Worm (Caenorhabditis elegans): ENCODE results near the gene B0334.4.

The B0334.4 gene

DNA sequence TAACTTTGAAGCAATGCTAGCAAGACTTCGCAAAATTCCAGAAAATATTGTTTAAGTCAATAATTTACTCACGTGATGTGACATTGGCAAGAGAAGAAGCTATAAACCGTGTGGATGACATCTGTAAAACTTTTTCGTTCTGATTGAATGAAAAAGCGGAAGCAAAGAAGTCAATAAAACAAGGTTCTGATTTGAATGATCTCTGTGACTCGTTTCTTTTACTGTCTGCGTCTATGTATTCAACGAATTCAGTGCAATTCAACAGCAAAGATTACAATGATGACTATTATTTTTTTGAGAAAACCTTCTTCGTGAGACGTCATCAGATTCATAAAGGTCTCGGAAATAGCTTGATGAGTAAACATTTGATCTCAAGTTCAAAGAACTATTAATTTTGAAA, 2.6 kb upstream of the B0334.4 start, which contains the start of gene hacl-1 (continued):
- no peak for TF ChIP-seq ztf-11 (tag; optimal IDR thresholded peaks at IDR 0.05)
- no peak for TF ChIP-seq sptf-1 (tag; optimal IDR thresholded peaks at IDR 0.05)
- TF ChIP-seq fos-1 (tag; optimal IDR thresholded peaks at IDR 0.05): no peak
- no peak for TF ChIP-seq ceh-8 (GFP tag; optimal IDR thresholded peaks at IDR 0.05)
- no peak for TF ChIP-seq tlp-1 (tag; optimal IDR thresholded peaks at IDR 0.05)
- no peak for TF ChIP-seq lin-13 (GFP tag; optimal IDR thresholded peaks at IDR 0.05)
- TF ChIP-seq aha-1 (tag; optimal IDR thresholded peaks at IDR 0.05): no peak
- no peak for TF ChIP-seq efl-3 (GFP tag; optimal IDR thresholded peaks at IDR 0.05)
- TF ChIP-seq vab-15 (tag; optimal IDR thresholded peaks at IDR 0.05): no peak
- TF ChIP-seq xbp-1 (tag; optimal IDR thresholded peaks at IDR 0.05): peak; percentile 11
- TF ChIP-seq snu-23 (GFP tag; optimal IDR thresholded peaks at IDR 0.05): peak; percentile 30
- TF ChIP-seq sox-4 (tag; optimal IDR thresholded peaks at IDR 0.05): no peak
- no peak for TF ChIP-seq fkh-10 (GFP tag; optimal IDR thresholded peaks at IDR 0.05)
- no peak for TF ChIP-seq nhr-11 (tag; optimal IDR thresholded peaks at IDR 0.05)
- no peak for TF ChIP-seq Y116A8C.19 (tag; optimal IDR thresholded peaks at IDR 0.05; ENCODE audit: borderline replicate concordance)
- no peak for TF ChIP-seq sup-37 (GFP tag; optimal IDR thresholded peaks at IDR 0.05)
- TF ChIP-seq ceh-82 (tag; optimal IDR thresholded peaks at IDR 0.05): no peak
- TF ChIP-seq lir-3 (tag; optimal IDR thresholded peaks at IDR 0.05; ENCODE audit: poor library complexity): no peak
- no peak for TF ChIP-seq zip-4 (GFP tag; optimal IDR thresholded peaks at IDR 0.05)
- TF ChIP-seq rnt-1 (tag; optimal IDR thresholded peaks at IDR 0.05): no peak
- TF ChIP-seq ztf-4 (tag; optimal IDR thresholded peaks at IDR 0.05): no peak
- no peak for TF ChIP-seq mdl-1 (tag; optimal IDR thresholded peaks at IDR 0.05)
- no peak for TF ChIP-seq elt-2 (tag; optimal IDR thresholded peaks at IDR 0.05)

DNA sequence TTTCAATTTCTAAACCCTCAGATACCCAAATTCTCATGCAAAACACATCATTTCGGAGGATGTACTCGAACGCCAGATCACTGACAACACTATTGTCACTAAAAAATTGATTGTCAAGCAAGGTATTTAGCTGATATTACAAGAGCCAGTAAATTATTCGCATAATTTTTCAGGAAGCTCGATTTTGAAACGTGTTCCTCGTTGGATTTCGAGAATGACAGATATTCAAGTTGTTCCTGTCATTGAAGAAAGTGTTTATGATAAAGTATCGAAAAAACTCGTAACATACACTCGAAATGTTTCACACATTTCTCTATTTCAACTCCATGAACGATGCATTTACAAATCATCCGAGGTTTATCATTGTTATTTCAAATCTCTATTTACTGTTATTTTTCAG, 314 bp downstream of the B0334.4 start:
- TF ChIP-seq efl-1 (optimal IDR thresholded peaks at IDR 0.05): no peak
- peak in 1 of 2 experiments; percentile 93 for TF ChIP-seq efl-1 (GFP tag; optimal IDR thresholded peaks at IDR 0.05 in 1 of 2)
- TF ChIP-seq hlh-17 (GFP tag; optimal IDR thresholded peaks at IDR 0.05; ENCODE audit: borderline replicate concordance): no peak
- no peak for TF ChIP-seq nhr-85 (tag)
- TF ChIP-seq lin-13 (GFP tag; optimal IDR thresholded peaks at IDR 0.05): no peak

DNA sequence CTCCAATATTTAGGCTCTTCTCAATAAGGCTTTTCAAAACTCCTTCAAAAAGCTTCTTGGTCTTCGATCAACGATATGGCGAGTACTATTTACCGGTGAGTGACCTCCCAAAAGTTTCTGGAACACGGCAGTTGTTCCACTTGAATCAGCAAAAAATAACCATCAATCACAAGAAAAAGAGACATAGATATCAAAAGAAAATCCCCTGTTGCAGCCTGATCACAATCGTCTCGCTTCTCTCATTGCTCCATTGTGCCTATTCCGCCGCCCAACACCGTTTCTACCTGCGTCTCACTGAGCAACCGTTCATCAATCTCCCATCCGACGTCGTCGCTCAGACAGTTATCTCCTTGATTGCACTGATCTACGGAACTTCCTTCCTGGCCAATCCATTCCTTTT, 1.3 kb downstream of the B0334.4 start, which contains the start of gene emc-5:
Gene emc-5 (plus strand): TSS at position 14 of the 400 bp plus-strand sequence.
- TF ChIP-seq mef-2 (tag; optimal IDR thresholded peaks at IDR 0.05) (no peak), unc-30 (tag; optimal IDR thresholded peaks at IDR 0.05) (no peak), aha-1 (tag; optimal IDR thresholded peaks at IDR 0.05) (no peak), lin-39 (tag; optimal IDR thresholded peaks at IDR 0.05) (peak; percentile 73), skn-1 (tag; optimal IDR thresholded peaks at IDR 0.05) (no peak), lsy-2 (tag; optimal IDR thresholded peaks at IDR 0.05) (peak in 1 of 2 experiments; percentile 42), rnt-1 (tag; optimal IDR thresholded peaks at IDR 0.05) (peak; percentile 75), lir-3 (tag; optimal IDR thresholded peaks at IDR 0.05; ENCODE audit: poor library complexity) (peak; percentile 14), nhr-11 (tag; optimal IDR thresholded peaks at IDR 0.05) (no peak), nhr-71 (tag; optimal IDR thresholded peaks at IDR 0.05) (peak; percentile 47), lin-14 (GFP tag; optimal IDR thresholded peaks at IDR 0.05) (peak; percentile 45), nhr-19 (GFP tag; conservative IDR thresholded peaks at IDR 0.05) (peak; percentile 31), efl-1 (optimal IDR thresholded peaks at IDR 0.05) (peak; percentile 3 to 15), efl-1 (GFP tag; optimal IDR thresholded peaks at IDR 0.05 in 1 of 2) (no peak)

DNA sequence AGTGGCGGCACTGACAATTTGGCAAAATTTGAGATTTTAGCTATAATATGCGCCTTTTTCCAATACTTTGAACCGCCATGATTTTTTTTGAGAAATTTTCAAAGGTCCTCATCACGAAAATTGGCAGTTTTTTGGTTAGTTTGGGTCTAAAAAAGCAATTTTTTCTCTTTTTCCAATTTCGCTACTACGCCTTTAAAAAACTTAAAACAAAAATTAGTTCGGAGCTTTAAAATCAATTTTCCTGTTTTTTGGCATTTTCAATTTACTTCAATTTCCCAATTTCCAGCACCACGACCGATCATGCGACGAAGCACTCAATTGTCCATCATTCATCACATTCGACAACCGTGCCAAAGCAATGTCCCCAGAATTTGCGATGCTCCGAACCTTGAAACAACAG, 1.9 kb downstream of the B0334.4 start, which contains the start of gene B0334.5:
Gene B0334.5 (plus strand): TSS at position 301 of the 400 bp plus-strand sequence.
- TF ChIP-seq tbx-2 (tag; optimal IDR thresholded peaks at IDR 0.05) (no peak), mep-1 (tag; optimal IDR thresholded peaks at IDR 0.05) (no peak), hpl-2 (GFP tag; optimal IDR thresholded peaks at IDR 0.05) (no peak), zag-1 (tag; optimal IDR thresholded peaks at IDR 0.05) (no peak), isw-1 (GFP tag; IDR thresholded peaks at IDR 0.05) (no peak), ceh-63 (GFP tag; optimal IDR thresholded peaks at IDR 0.05) (no peak), egl-13 (tag; optimal IDR thresholded peaks at IDR 0.05) (no peak)

Measured in whole organism, L1 larva.